Fruit fly (Drosophila melanogaster): ENCODE data around the gene CG31371.

CG31371 gene

dm6 chr3R:30465775-30466494, 37.4 kb downstream of the CG31371 start, which contains the start of gene PH4alphaEFB (continued):
- TF ChIP-seq CG3726 (GFP tag; IDR thresholded peaks at IDR 0.05) (no peak), yki (optimal IDR thresholded peaks at IDR 0.05) (peak; percentile 17), Dip3 (GFP tag; optimal IDR thresholded peaks at IDR 0.05) (no peak), sens (GFP tag) (peak; percentile 94), CG15696 (tag; optimal IDR thresholded peaks at IDR 0.05) (no peak), oc (tag; optimal IDR thresholded peaks at IDR 0.05) (no peak), CG15269 (tag; optimal IDR thresholded peaks at IDR 0.05) (no peak), CG14014 (GFP tag; IDR thresholded peaks at IDR 0.05) (no peak), E2f2 (GFP tag; IDR thresholded peaks at IDR 0.05) (peak; percentile 92), sens-2 (GFP tag; IDR thresholded peaks at IDR 0.05) (peak; percentile 33; the same call in 1 of the 2 replicates), bcd (GFP tag; optimal IDR thresholded peaks at IDR 0.05) (no peak), az2 (GFP tag; optimal IDR thresholded peaks at IDR 0.05) (no peak), insv (GFP tag; optimal IDR thresholded peaks at IDR 0.05) (peak in 1 of 2 experiments; percentile 51), CG4424 (GFP tag; optimal IDR thresholded peaks at IDR 0.05) (no peak), CG2116 (GFP tag; optimal IDR thresholded peaks at IDR 0.05) (no peak), Dbx (GFP tag; IDR thresholded peaks at IDR 0.05) (no peak), CG1024 (GFP tag; IDR thresholded peaks at IDR 0.05) (no peak), CG15514 (GFP tag; optimal IDR thresholded peaks at IDR 0.05) (no peak), CG11398 (GFP tag; optimal IDR thresholded peaks at IDR 0.05) (no peak), CG6683 (GFP tag; optimal IDR thresholded peaks at IDR 0.05) (no peak), CG32532 (GFP tag; IDR thresholded peaks at IDR 0.05) (no peak; the same call in 1 of the 2 replicates), ab (GFP tag; optimal IDR thresholded peaks at IDR 0.05) (no peak), Deaf1 (tag; optimal IDR thresholded peaks at IDR 0.05) (peak; percentile 59), CG1832 (GFP tag; optimal IDR thresholded peaks at IDR 0.05) (no peak), B-H2 (GFP tag; optimal IDR thresholded peaks at IDR 0.05) (peak; percentile 7), seq (GFP tag; IDR thresholded peaks at IDR 0.05) (no peak), Neu2 (GFP tag; optimal IDR thresholded peaks at IDR 0.05; ENCODE audit: borderline replicate concordance) (no peak), pzg (GFP tag; optimal IDR thresholded peaks at IDR 0.05) (peak; percentile 9), gcm (GFP tag; optimal IDR thresholded peaks at IDR 0.05) (peak; percentile 64), CG9876 (GFP tag; optimal IDR thresholded peaks at IDR 0.05) (no peak), Xbp1 (GFP tag; optimal IDR thresholded peaks at IDR 0.05) (peak; percentile 5), CG12391 (tag; optimal IDR thresholded peaks at IDR 0.05) (no peak), CG34224 (GFP tag; IDR thresholded peaks at IDR 0.05; ENCODE audit: partially characterized antibody) (peak; percentile 75), CG8924 (tag; optimal IDR thresholded peaks at IDR 0.05) (no peak), gfzf (GFP tag; optimal IDR thresholded peaks at IDR 0.05) (peak; percentile 33), trem (tag; optimal IDR thresholded peaks at IDR 0.05) (no peak), Gug (GFP tag; IDR thresholded peaks at IDR 0.05) (no peak), zen (tag; optimal IDR thresholded peaks at IDR 0.05) (no peak), CrebB (tag; optimal IDR thresholded peaks at IDR 0.05) (no peak), kay (GFP tag; optimal IDR thresholded peaks at IDR 0.05) (no peak), lbe (GFP tag; optimal IDR thresholded peaks at IDR 0.05) (peak; percentile 47), CG10979 (tag; optimal IDR thresholded peaks at IDR 0.05) (no peak), Usf (GFP tag; optimal IDR thresholded peaks at IDR 0.05) (no peak), Tbp (GFP tag; optimal IDR thresholded peaks at IDR 0.05) (no peak), pho (GFP tag; optimal IDR thresholded peaks at IDR 0.05) (no peak), CG10321 (GFP tag; IDR thresholded peaks at IDR 0.05) (no peak), CG9437 (GFP tag; optimal IDR thresholded peaks at IDR 0.05) (no peak), sna (GFP tag; IDR thresholded peaks at IDR 0.05; ENCODE audit: partially characterized antibody) (0 out of 2 replicates have a peak, but pooled peaks have one; percentile 12), p53 (GFP tag; optimal IDR thresholded peaks at IDR 0.05) (no peak), CG12155 (GFP tag; optimal IDR thresholded peaks at IDR 0.05) (no peak)

All from whole organism, embryonic.